Worm (Caenorhabditis elegans): Measurements from ENCODE around the gene C44E12.1.

ce11 chrX:7636037-7636436 lies 39.3 kb downstream of the C44E12.1 start:
- TF ChIP-seq med-1 (GFP tag; optimal IDR thresholded peaks at IDR 0.05; ENCODE audit: insufficient read depth): no peak
- TF ChIP-seq flt-1 (GFP tag; IDR thresholded peaks at IDR 0.05): no peak
- no peak for TF ChIP-seq ztf-29 (GFP tag; IDR thresholded peaks at IDR 0.05)
- TF ChIP-seq ref-1 (GFP tag; conservative IDR thresholded peaks at IDR 0.05): no peak

All from whole organism, midembryonic.